Worm (Caenorhabditis elegans) whole organism, late embryonic: Measurements from ENCODE around the gene F47B8.4.

Experiments
- C38D4.7 ChIP-seq: fragments of 200-800 bp; sonication (Bioruptor generic); optimal IDR thresholded peaks from 2 replicates; lab custom pipeline; 2018; ENCODE audit warnings: mild to moderate bottlenecking, missing genetic modification characterization, moderate library complexity, missing compliant biosample characterization
- K02D7.2 ChIP-seq: sonication (generic microtip); optimal IDR thresholded peaks from 2 replicates; lab custom pipeline; 2017; ENCODE audit warnings: mild to moderate bottlenecking, missing genetic modification characterization, missing compliant biosample characterization
- K09A11.1 ChIP-seq: sonication (generic microtip); optimal IDR thresholded peaks from 2 replicates; lab custom pipeline; 2017; ENCODE audit warnings: antibody characterized with exemption, mild to moderate bottlenecking, missing genetic modification characterization, missing compliant biosample characterization; ENCODE audit not compliant: insufficient read depth
- T23F11.4 ChIP-seq: fragments of 200-800 bp; sonication (Bioruptor generic); optimal IDR thresholded peaks from 2 replicates; lab custom pipeline; 2018; ENCODE audit warnings: mild to moderate bottlenecking, missing genetic modification characterization, missing compliant biosample characterization
- Y22D7AL.16 ChIP-seq: sonication (generic microtip); optimal IDR thresholded peaks from 2 replicates; lab custom pipeline; 2016; ENCODE audit warnings: missing genetic modification characterization, missing compliant biosample characterization
- ahr-1 ChIP-seq: sonication (generic microtip); optimal IDR thresholded peaks from 2 replicates; lab custom pipeline; 2016; ENCODE audit warnings: missing genetic modification characterization, missing compliant biosample characterization
- ceh-14 ChIP-seq: sonication (generic microtip); optimal IDR thresholded peaks from 2 replicates; lab custom pipeline; 2016; ENCODE audit warnings: missing genotype, missing genetic modification characterization, missing compliant biosample characterization
- ceh-18 ChIP-seq: sonication (generic microtip); optimal IDR thresholded peaks from 2 replicates; lab custom pipeline; 2016; ENCODE audit warnings: missing genetic modification characterization, missing compliant biosample characterization
- ceh-22 ChIP-seq: sonication (generic microtip); optimal IDR thresholded peaks from 2 replicates; lab custom pipeline; 2017; ENCODE audit warnings: missing biosample characterization, missing genetic modification characterization
- ceh-24 ChIP-seq: sonication (generic microtip); optimal IDR thresholded peaks from 2 replicates; lab custom pipeline; 2016; ENCODE audit warnings: mild to moderate bottlenecking, missing genetic modification characterization, missing compliant biosample characterization
- ceh-34 ChIP-seq: sonication (generic microtip); optimal IDR thresholded peaks from 2 replicates; lab custom pipeline; 2016; ENCODE audit warnings: mild to moderate bottlenecking, missing genetic modification characterization, missing compliant biosample characterization
- ceh-48 ChIP-seq: sonication (generic microtip); optimal IDR thresholded peaks from 2 replicates; lab custom pipeline; 2016; ENCODE audit warnings: missing genetic modification characterization, inconsistent platforms, missing compliant biosample characterization
- ceh-6 ChIP-seq: fragments of 200-800 bp; sonication (Bioruptor generic); optimal IDR thresholded peaks from 2 replicates; lab custom pipeline; 2018; ENCODE audit warnings: mild to moderate bottlenecking, missing genetic modification characterization, missing compliant biosample characterization
- che-1 ChIP-seq: sonication (generic microtip); optimal IDR thresholded peaks from 2 replicates; lab custom pipeline; 2016; ENCODE audit warnings: mild to moderate bottlenecking, missing genetic modification characterization, missing compliant biosample characterization
- dmd-4 ChIP-seq: sonication (generic microtip); optimal IDR thresholded peaks from 2 replicates; lab custom pipeline; 2016; ENCODE audit warnings: borderline replicate concordance, missing genetic modification characterization, missing compliant biosample characterization
- dve-1 ChIP-seq: sonication (generic microtip); optimal IDR thresholded peaks from 2 replicates; lab custom pipeline; 2017; ENCODE audit warnings: antibody characterized with exemption, mild to moderate bottlenecking, missing genetic modification characterization, missing compliant biosample characterization
- elt-2 ChIP-seq: sonication (generic microtip); optimal IDR thresholded peaks from 2 replicates; lab custom pipeline; 2016; ENCODE audit warnings: missing genetic modification reagents, missing genetic modification characterization, missing compliant biosample characterization
- ets-4 ChIP-seq: sonication (generic microtip); optimal IDR thresholded peaks from 2 replicates; lab custom pipeline; 2016; ENCODE audit warnings: missing genetic modification characterization, missing compliant biosample characterization
- eyg-1 ChIP-seq: sonication (generic microtip); optimal IDR thresholded peaks from 2 replicates; lab custom pipeline; 2016; ENCODE audit warnings: missing genotype, missing genetic modification characterization, missing compliant biosample characterization
- fkh-10 ChIP-seq: fragments of 150-350 bp; optimal IDR thresholded peaks from 2 replicates; lab custom pipeline; 2014; ENCODE audit warnings: missing biosample characterization, missing genetic modification reagents, missing genetic modification characterization
- hlh-30 ChIP-seq: sonication (generic microtip); optimal IDR thresholded peaks from 2 replicates; lab custom pipeline; 2017; ENCODE audit warnings: antibody characterized with exemption, missing genetic modification characterization, missing compliant biosample characterization; ENCODE audit not compliant: insufficient read depth
- hlh-6 ChIP-seq: sonication (generic microtip); optimal IDR thresholded peaks from 2 replicates; lab custom pipeline; 2016; ENCODE audit warnings: missing genotype, missing genetic modification characterization, missing compliant biosample characterization
- hlh-8 ChIP-seq: sonication (generic microtip); optimal IDR thresholded peaks from 2 replicates; lab custom pipeline; 2016; ENCODE audit warnings: missing genotype, missing genetic modification characterization, missing compliant biosample characterization
- lin-11 ChIP-seq: fragments of 200-800 bp; sonication (Bioruptor generic); optimal IDR thresholded peaks from 2 replicates; lab custom pipeline; 2018; ENCODE audit warnings: mild to moderate bottlenecking, missing genetic modification characterization, missing compliant biosample characterization
- nfya-1 ChIP-seq: sonication (generic microtip); optimal IDR thresholded peaks from 2 replicates; lab custom pipeline; 2017; ENCODE audit warnings: missing genetic modification characterization, mild to moderate bottlenecking, missing compliant biosample characterization, antibody characterized with exemption, moderate library complexity
- nhr-232 ChIP-seq: sonication (generic microtip); optimal IDR thresholded peaks from 2 replicates; lab custom pipeline; 2016; ENCODE audit warnings: missing genetic modification characterization, missing compliant biosample characterization
- odd-2 ChIP-seq: sonication (generic microtip); optimal IDR thresholded peaks from 2 replicates; lab custom pipeline; 2017; ENCODE audit warnings: antibody characterized with exemption, mild to moderate bottlenecking, missing genetic modification characterization, missing compliant biosample characterization
- pha-2 ChIP-seq: sonication (generic microtip); optimal IDR thresholded peaks from 2 replicates; lab custom pipeline; 2017; ENCODE audit warnings: mild to moderate bottlenecking, missing genetic modification characterization, missing compliant biosample characterization
- pha-4 ChIP-seq: fragments of 150-350 bp; optimal IDR thresholded peaks from 2 replicates; lab custom pipeline; 2018; ENCODE audit warnings: missing biosample characterization, missing genetic modification reagents, missing genetic modification characterization
- pqm-1 ChIP-seq: sonication (generic microtip); optimal IDR thresholded peaks from 2 replicates; lab custom pipeline; 2016; ENCODE audit warnings: missing genetic modification characterization, missing compliant biosample characterization
- pros-1 ChIP-seq: fragments of 150-350 bp; optimal IDR thresholded peaks from 2 replicates; lab custom pipeline; 2014; ENCODE audit warnings: missing biosample characterization, missing genetic modification reagents, missing genetic modification characterization
- ref-2 ChIP-seq: sonication (generic microtip); optimal IDR thresholded peaks from 2 replicates; lab custom pipeline; 2016; ENCODE audit warnings: missing genetic modification characterization, missing compliant biosample characterization
- sdc-2 ChIP-seq: sonication (generic microtip); optimal IDR thresholded peaks from 2 replicates; lab custom pipeline; 2016; ENCODE audit warnings: missing genotype, missing genetic modification characterization, missing compliant biosample characterization
- sox-4 ChIP-seq: sonication (generic microtip); optimal IDR thresholded peaks from 2 replicates; lab custom pipeline; 2017; ENCODE audit warnings: mild to moderate bottlenecking, missing genetic modification characterization, inconsistent platforms, missing compliant biosample characterization
- tbx-2 ChIP-seq: sonication (generic microtip); optimal IDR thresholded peaks from 2 replicates; lab custom pipeline; 2016; ENCODE audit warnings: missing genetic modification characterization, missing compliant biosample characterization
- tbx-7 ChIP-seq: sonication (generic microtip); optimal IDR thresholded peaks from 2 replicates; lab custom pipeline; 2016; ENCODE audit warnings: missing genotype, missing genetic modification characterization, missing compliant biosample characterization
- ttx-3 ChIP-seq: sonication (generic microtip); optimal IDR thresholded peaks from 2 replicates; lab custom pipeline; 2016; ENCODE audit warnings: missing genetic modification reagents, missing genetic modification characterization, missing compliant biosample characterization
- unc-3 ChIP-seq, 2 experiments: fragments of 200-800 bp in 1 of 2; sonication (Bioruptor generic) in 1 of 2; sonication (generic microtip) in 1 of 2; conservative IDR thresholded peaks in 1 of 2; optimal IDR thresholded peaks in 1 of 2; 2 replicates each; pipeline versions ENCODE4 v1.3.6 to Lab custom; 2016 to 2022; ENCODE audit warnings: missing compliant biosample characterization in 2 of 2, missing genetic modification characterization in 2 of 2, missing genetic modification reagents in 1 of 2
- unc-42 ChIP-seq: sonication (generic microtip); optimal IDR thresholded peaks from 2 replicates; lab custom pipeline; 2016; ENCODE audit warnings: missing genotype, missing genetic modification characterization, missing compliant biosample characterization
- unc-55 ChIP-seq: sonication (generic microtip); optimal IDR thresholded peaks from 2 replicates; lab custom pipeline; 2017; ENCODE audit warnings: missing biosample characterization, missing genetic modification reagents, missing genetic modification characterization
- zip-5 ChIP-seq: sonication (generic microtip); optimal IDR thresholded peaks from 2 replicates; lab custom pipeline; 2016; ENCODE audit warnings: missing genetic modification characterization, missing compliant biosample characterization
- ztf-16 ChIP-seq: sonication (generic microtip); optimal IDR thresholded peaks from 2 replicates; lab custom pipeline; 2017; ENCODE audit warnings: missing genetic modification characterization, missing compliant biosample characterization

The F47B8.4 gene

ce11 chrV:14347234-14347826, 22.9 kb upstream of the F47B8.4 start, which contains the start of gene cept-2 (continued):
- TF ChIP-seq zip-5 (tag; lab: Kevin White, UChicago) (peak; percentile 32), K09A11.1 (tag; lab: Kevin White, UChicago) (peak; percentile 21), lin-11 (tag; lab: Kevin White, UChicago) (no peak), nfya-1 (peak; percentile 75), ceh-14 (tag; lab: Kevin White, UChicago) (peak; percentile 76), dmd-4 (tag; lab: Kevin White, UChicago) (no peak), tbx-2 (tag; lab: Kevin White, UChicago) (peak; percentile 87), ttx-3 (tag; lab: Kevin White, UChicago) (no peak), pqm-1 (tag; lab: Kevin White, UChicago) (peak; percentile 8), ref-2 (tag; lab: Kevin White, UChicago) (peak; percentile 91), pha-4 (tag; lab: Kevin White, UChicago) (no peak), nhr-232 (no peak), hlh-6 (tag; lab: Kevin White, UChicago) (no peak), che-1 (tag; lab: Kevin White, UChicago) (no peak), unc-42 (tag; lab: Kevin White, UChicago) (peak; percentile 83), C38D4.7 (GFP tag; lab: Kevin White, UChicago) (no peak), eyg-1 (no peak), dve-1 (tag; lab: Kevin White, UChicago) (peak; percentile 56), ets-4 (tag; lab: Kevin White, UChicago) (peak; percentile 46), ceh-24 (no peak), Y22D7AL.16 (tag; lab: Kevin White, UChicago) (no peak), ceh-34 (peak; percentile 61), ceh-22 (tag; lab: Kevin White, UChicago) (no peak), hlh-8 (tag; lab: Kevin White, UChicago) (peak; percentile 58), K02D7.2 (tag; lab: Kevin White, UChicago) (no peak), ahr-1 (tag; lab: Kevin White, UChicago) (peak; percentile 57), ceh-6 (no peak), ceh-18 (tag; lab: Kevin White, UChicago) (peak; percentile 77)

ce11 chrV:14341672-14342071, 17.2 kb upstream of the F47B8.4 start, which contains the start of gene F47B8.10:
F47B8.10 (plus strand) TSS chrV:14341972.
- TF ChIP-seq ceh-14 (tag; lab: Kevin White, UChicago) (no peak), K02D7.2 (tag; lab: Kevin White, UChicago) (no peak), ceh-22 (tag; lab: Kevin White, UChicago) (no peak), ttx-3 (tag; lab: Kevin White, UChicago) (no peak), eyg-1 (no peak), hlh-30 (no peak), ceh-24 (no peak), hlh-8 (tag; lab: Kevin White, UChicago) (no peak), unc-55 (no peak), tbx-2 (tag; lab: Kevin White, UChicago) (no peak), elt-2 (no peak), nhr-232 (no peak), tbx-7 (tag; lab: Kevin White, UChicago) (no peak)

ce11 chrV:14336655-14337054, 12.2 kb upstream of the F47B8.4 start, which contains the start of gene srm-6:
srm-6 (plus strand) TSS chrV:14336955.
- TF ChIP-seq sdc-2 (tag; lab: Kevin White, UChicago) (no peak), che-1 (tag; lab: Kevin White, UChicago) (no peak), nfya-1 (no peak), pha-2 (no peak)

- TF ChIP-seq ztf-16 (tag; lab: Kevin White, UChicago) (no peak), ceh-48 (tag; lab: Kevin White, UChicago) (no peak), odd-2 (tag; lab: Kevin White, UChicago) (no peak), nfya-1 (no peak), sox-4 (tag; lab: Kevin White, UChicago) (no peak), C38D4.7 (GFP tag; lab: Kevin White, UChicago) (no peak), unc-55 (no peak), fkh-10 (GFP tag; lab: Kevin White, UChicago) (no peak), tbx-2 (tag; lab: Kevin White, UChicago) (no peak), pros-1 (tag; lab: Kevin White, UChicago) (no peak), hlh-6 (tag; lab: Kevin White, UChicago) (no peak), T23F11.4 (GFP tag; lab: Kevin White, UChicago) (no peak), che-1 (tag; lab: Kevin White, UChicago) (no peak), unc-3 (GFP tag; conservative IDR thresholded peaks at IDR 0.05; lab: Robert Waterston, UW) (no peak), unc-3 (tag; optimal IDR thresholded peaks at IDR 0.05; lab: Kevin White, UChicago) (no peak), ceh-18 (tag; lab: Kevin White, UChicago) (no peak)
Observed at ce11 chrV:14334901-14335300, 10.4 kb upstream of the F47B8.4 start, which contains the start of gene srm-5. srm-5 (plus strand) TSS chrV:14335201.
